Fruit fly (Drosophila melanogaster) whole organism: ENCODE results near the gene twin.

Experiments
- CG8478 ChIP-seq: fragments of >200 bp; optimal IDR thresholded peaks from 2 replicates; lab custom pipeline; 2018; ENCODE audit warnings: inconsistent platforms
- Dll ChIP-seq: fragments of >200 bp; optimal IDR thresholded peaks from 2 replicates; lab custom pipeline; 2017
- EcR ChIP-seq, 2 experiments: fragments of >200 bp; optimal IDR thresholded peaks; 2 replicates each; lab custom pipeline; 2017; ENCODE audit warnings: missing biosample characterization in 2 of 2, missing genetic modification characterization in 2 of 2, missing genetic modification reagents in 2 of 2
- pan ChIP-seq: fragments of >200 bp; optimal IDR thresholded peaks from 2 replicates; lab custom pipeline; 2017
- psq ChIP-seq: fragments of >200 bp; optimal IDR thresholded peaks from 2 replicates; lab custom pipeline; 2017
- usp ChIP-seq: fragments of >200 bp; optimal IDR thresholded peaks from 2 replicates; lab custom pipeline; 2017; ENCODE audit warnings: missing biosample characterization, missing genetic modification characterization, mixed read lengths

dm6 chr3R:24228675-24229074 lies 6.9 kb upstream of the twin start, which contains the start of gene Acp95EF:
- TF ChIP-seq Dll (no peak), EcR (GFP tag; optimal IDR thresholded peaks at IDR 0.05; lab: Kevin White, UChicago) (no peak), psq (lab: Kevin White, UChicago) (no peak), usp (no peak), CG8478 (no peak), pan (no peak)
